Worm (Caenorhabditis elegans) whole organism, midembryonic: ENCODE results near the gene C16C8.17.
"Not testable (repeated sequence)": the region's sequence is repeated elsewhere in the genome, so short reads cannot be mapped to it uniquely, and the experiment has no call there.

ENCODE experiments used
- T22C8.4 ChIP-seq: fragments of 200-800 bp; sonication (Bioruptor generic); IDR thresholded peaks from 2 replicates; pipeline ENCODE4 v1.3.6; 2022; ENCODE audit warnings: missing genetic modification characterization, missing compliant biosample characterization
- cog-1 ChIP-seq: sonication (generic microtip); optimal IDR thresholded peaks from 2 replicates; lab custom pipeline; 2016; ENCODE audit warnings: missing genetic modification characterization, missing compliant biosample characterization
- flt-1 ChIP-seq: fragments of 200-800 bp; sonication (Bioruptor generic); IDR thresholded peaks from 2 replicates; pipeline ENCODE4 v1.3.6; 2022; ENCODE audit warnings: missing genetic modification characterization, missing compliant biosample characterization
- klf-2 ChIP-seq: fragments of 200-800 bp; sonication (Bioruptor generic); conservative IDR thresholded peaks from 2 replicates; pipeline ENCODE4 v1.3.6; 2022; ENCODE audit warnings: missing genetic modification reagents, missing genetic modification characterization, missing compliant biosample characterization
- med-1 ChIP-seq: sonication (generic microtip); optimal IDR thresholded peaks from 2 replicates; lab custom pipeline; 2017; ENCODE audit warnings: missing genetic modification characterization, mild to moderate bottlenecking, missing compliant biosample characterization, antibody characterized with exemption, missing genetic modification reagents; ENCODE audit not compliant: insufficient read depth
- ref-1 ChIP-seq: fragments of 200-800 bp; sonication (Bioruptor generic); conservative IDR thresholded peaks from 2 replicates; pipeline ENCODE4 v1.3.6; 2022; ENCODE audit warnings: missing genetic modification reagents, missing genetic modification characterization, missing compliant biosample characterization
- tab-1 ChIP-seq: fragments of 200-800 bp; sonication (Bioruptor generic); IDR thresholded peaks from 2 replicates; pipeline ENCODE4 v1.3.6; 2022; ENCODE audit warnings: missing genetic modification characterization, missing compliant biosample characterization
- ztf-23 ChIP-seq: fragments of 200-800 bp; sonication (Bioruptor generic); IDR thresholded peaks from 2 replicates; pipeline ENCODE4 v1.3.6; 2022; ENCODE audit warnings: missing genetic modification reagents, missing genetic modification characterization, missing compliant biosample characterization
- ztf-29 ChIP-seq: fragments of 200-800 bp; sonication (Bioruptor generic); IDR thresholded peaks from 2 replicates; pipeline ENCODE4 v1.3.6; 2022; ENCODE audit warnings: missing genetic modification reagents, missing genetic modification characterization, missing compliant biosample characterization

Gene C16C8.17

ce11 chrII:3458209-3458608 is 17.6 kb downstream of the C16C8.17 start, which contains the start of the genes C16C8.26 and C16C8.19:
TSS of gene C16C8.26 (minus strand) at chrII:3458309.
TSS of gene C16C8.19 (plus strand) at chrII:3458487.
- TF ChIP-seq tab-1 (no peak), med-1 (no peak), klf-2 (GFP tag; lab: Robert Waterston, UW) (no peak), ref-1 (GFP tag; lab: Robert Waterston, UW) (no peak), ztf-23 (GFP tag; lab: Robert Waterston, UW) (no peak), ztf-29 (GFP tag; lab: Robert Waterston, UW) (no peak; the same call in 1 of the 2 replicates), T22C8.4 (GFP tag; lab: Robert Waterston, UW) (no peak), cog-1 (no peak)

ce11 chrII:3459199-3459598 is 18.6 kb downstream of the C16C8.17 start:
- TF ChIP-seq ztf-29 (GFP tag; lab: Robert Waterston, UW) = no peak
- no peak for TF ChIP-seq ref-1 (GFP tag; lab: Robert Waterston, UW)
- TF ChIP-seq flt-1 (GFP tag; lab: Robert Waterston, UW) = no peak
- TF ChIP-seq tab-1 = no peak
- no peak for TF ChIP-seq ztf-23 (GFP tag; lab: Robert Waterston, UW)
- no peak for TF ChIP-seq cog-1
- no peak for TF ChIP-seq T22C8.4 (GFP tag; lab: Robert Waterston, UW)
- no peak for TF ChIP-seq med-1
- TF ChIP-seq klf-2 (GFP tag; lab: Robert Waterston, UW) = no peak

- TF ChIP-seq ztf-23 (GFP tag; lab: Robert Waterston, UW) (no peak), flt-1 (GFP tag; lab: Robert Waterston, UW) (no peak), ref-1 (GFP tag; lab: Robert Waterston, UW) (no peak), klf-2 (GFP tag; lab: Robert Waterston, UW) (no peak), cog-1 (no peak), T22C8.4 (GFP tag; lab: Robert Waterston, UW) (no peak), med-1 (no peak), ztf-29 (GFP tag; lab: Robert Waterston, UW) (no peak), tab-1 (no peak)
These were observed 19.4 kb downstream of the C16C8.17 start, which contains the start of gene C16C8.7 for ce11 chrII:3460048-3460447. TSS of gene C16C8.7 (minus strand) at chrII:3460148.

ce11 chrII:3461586-3461985 is 21.0 kb downstream of the C16C8.17 start, which contains the start of gene C16C8.8:
TSS of gene C16C8.8 (minus strand) at chrII:3461686.
- TF ChIP-seq klf-2 (GFP tag; lab: Robert Waterston, UW) (no peak), tab-1 (no peak), med-1 (no peak), ztf-29 (GFP tag; lab: Robert Waterston, UW) (no peak), T22C8.4 (GFP tag; lab: Robert Waterston, UW) (no peak), cog-1 (no peak), ref-1 (GFP tag; lab: Robert Waterston, UW) (no peak), ztf-23 (GFP tag; lab: Robert Waterston, UW) (no peak), flt-1 (GFP tag; lab: Robert Waterston, UW) (no peak)

ce11 chrII:3463097-3463496 is 22.5 kb downstream of the C16C8.17 start, which contains the start of gene C16C8.9:
TSS of gene C16C8.9 (minus strand) at chrII:3463197.
- TF ChIP-seq med-1 = no peak
- no peak for TF ChIP-seq T22C8.4 (GFP tag; lab: Robert Waterston, UW)
- no peak for TF ChIP-seq ztf-23 (GFP tag; lab: Robert Waterston, UW)
- no peak for TF ChIP-seq ztf-29 (GFP tag; lab: Robert Waterston, UW)
- TF ChIP-seq tab-1 = no peak
- TF ChIP-seq flt-1 (GFP tag; lab: Robert Waterston, UW) = no peak
- no peak for TF ChIP-seq cog-1
- TF ChIP-seq klf-2 (GFP tag; lab: Robert Waterston, UW) = no peak
- TF ChIP-seq ref-1 (GFP tag; lab: Robert Waterston, UW) = no peak

ce11 chrII:3464580-3464979 is 24.0 kb downstream of the C16C8.17 start, which contains the start of gene C16C8.10:
TSS of gene C16C8.10 (minus strand) at chrII:3464680.
- TF ChIP-seq klf-2, flt-1, T22C8.4 (GFP tag; lab: Robert Waterston, UW): not testable (repeated sequence)

ce11 chrII:3470549-3470948 is 29.9 kb downstream of the C16C8.17 start, which contains the start of gene Y49F6B.20:
TSS of gene Y49F6B.20 (minus strand) at chrII:3470649.
- TF ChIP-seq med-1 (no peak), ztf-29 (GFP tag; lab: Robert Waterston, UW) (no peak), tab-1 (no peak), ref-1 (GFP tag; lab: Robert Waterston, UW) (no peak), klf-2 (GFP tag; lab: Robert Waterston, UW) (no peak)

- TF ChIP-seq T22C8.4 (GFP tag; lab: Robert Waterston, UW) = no peak
- TF ChIP-seq ref-1 (GFP tag; lab: Robert Waterston, UW) = no peak
- no peak for TF ChIP-seq flt-1 (GFP tag; lab: Robert Waterston, UW)
- no peak for TF ChIP-seq tab-1
- no peak for TF ChIP-seq ztf-23 (GFP tag; lab: Robert Waterston, UW)
- no peak for TF ChIP-seq klf-2 (GFP tag; lab: Robert Waterston, UW)
- no peak for TF ChIP-seq cog-1
- no peak for TF ChIP-seq ztf-29 (GFP tag; lab: Robert Waterston, UW)
- no peak for TF ChIP-seq med-1
These were observed 31.0 kb downstream of the C16C8.17 start, which contains the start of gene Y49F6B.13 for ce11 chrII:3471603-3472002. TSS of gene Y49F6B.13 (minus strand) at chrII:3471703.

ce11 chrII:3472316-3472715 is 31.7 kb downstream of the C16C8.17 start, which contains the start of gene Y49F6B.12:
TSS of gene Y49F6B.12 (minus strand) at chrII:3472416.
- TF ChIP-seq med-1 (no peak), ztf-23 (GFP tag; lab: Robert Waterston, UW) (no peak), ztf-29 (GFP tag; lab: Robert Waterston, UW) (no peak), T22C8.4 (GFP tag; lab: Robert Waterston, UW) (no peak), tab-1 (no peak)

ce11 chrII:3472817-3473216 is 32.2 kb downstream of the C16C8.17 start, which contains the start of gene Y49F6B.6:
TSS of gene Y49F6B.6 (plus strand) at chrII:3473117.
- TF ChIP-seq cog-1 = no peak
- no peak for TF ChIP-seq klf-2 (GFP tag; lab: Robert Waterston, UW)
- no peak for TF ChIP-seq ztf-23 (GFP tag; lab: Robert Waterston, UW)
- no peak for TF ChIP-seq med-1
- TF ChIP-seq T22C8.4 (GFP tag; lab: Robert Waterston, UW) = no peak
- no peak for TF ChIP-seq ztf-29 (GFP tag; lab: Robert Waterston, UW)
- no peak for TF ChIP-seq ref-1 (GFP tag; lab: Robert Waterston, UW)
- TF ChIP-seq tab-1 = no peak
- TF ChIP-seq flt-1 (GFP tag; lab: Robert Waterston, UW) = no peak
